Worm (Caenorhabditis elegans) whole organism, mixed stage, embryonic: ENCODE data around the gene nspa-8.
A peak's percentile ranks its signal among the peaks of the same experiment; 100 is the strongest.

Source experiments
- M03D4.4 ChIP-seq: sonication (generic microtip); optimal IDR thresholded peaks from 2 replicates; lab custom pipeline; 2017; ENCODE audit warnings: mild to moderate bottlenecking, missing genetic modification characterization, missing compliant biosample characterization
- bed-3 ChIP-seq: fragments of 200-800 bp; sonication (Bioruptor generic); optimal IDR thresholded peaks from 3 replicates; lab custom pipeline; 2018; ENCODE audit warnings: mild to moderate bottlenecking, missing genetic modification characterization, moderate library complexity, missing compliant biosample characterization
- blmp-1 ChIP-seq: fragments of 150-350 bp; optimal IDR thresholded peaks from 2 replicates; lab custom pipeline; 2014; ENCODE audit warnings: missing biosample characterization, missing genetic modification characterization
- ceh-39 ChIP-seq: fragments of 150-350 bp; optimal IDR thresholded peaks from 2 replicates; lab custom pipeline; 2014; ENCODE audit warnings: missing biosample characterization, missing genetic modification characterization
- ceh-83 ChIP-seq: fragments of 200-800 bp; sonication (Bioruptor generic); optimal IDR thresholded peaks from 2 replicates; lab custom pipeline; 2018; ENCODE audit warnings: mild to moderate bottlenecking, missing genetic modification characterization, missing compliant biosample characterization
- ces-1 ChIP-seq: fragments of 150-350 bp; optimal IDR thresholded peaks from 2 replicates; lab custom pipeline; 2014; ENCODE audit warnings: missing biosample characterization, missing genetic modification reagents, missing genetic modification characterization
- cnd-1 ChIP-seq: fragments of 200-800 bp; sonication (Bioruptor generic); optimal IDR thresholded peaks from 2 replicates; lab custom pipeline; 2018; ENCODE audit warnings: mild to moderate bottlenecking, missing genetic modification characterization, missing compliant biosample characterization
- drap-1 ChIP-seq: fragments of 200-800 bp; sonication (Bioruptor generic); optimal IDR thresholded peaks from 3 replicates; lab custom pipeline; 2018; ENCODE audit warnings: mild to moderate bottlenecking, missing genetic modification characterization, missing compliant biosample characterization
- elt-1 ChIP-seq: sonication (generic microtip); optimal IDR thresholded peaks from 2 replicates; lab custom pipeline; 2017; ENCODE audit warnings: missing genetic modification characterization, mild to moderate bottlenecking, missing compliant biosample characterization, antibody characterized with exemption, moderate library complexity, borderline replicate concordance; ENCODE audit not compliant: insufficient read depth
- elt-3 ChIP-seq: fragments of 150-350 bp; optimal IDR thresholded peaks from 2 replicates; lab custom pipeline; 2014; ENCODE audit warnings: missing biosample characterization, missing genetic modification characterization
- flh-1 ChIP-seq: fragments of 200-800 bp; sonication (Bioruptor generic); optimal IDR thresholded peaks from 2 replicates; lab custom pipeline; 2018; ENCODE audit warnings: mild to moderate bottlenecking, missing genetic modification characterization, moderate library complexity, missing compliant biosample characterization
- ham-2 ChIP-seq: fragments of 200-800 bp; sonication (Bioruptor generic); optimal IDR thresholded peaks from 2 replicates; lab custom pipeline; 2018; ENCODE audit warnings: mild to moderate bottlenecking, missing genetic modification characterization, missing compliant biosample characterization
- hlh-1 ChIP-seq: fragments of 150-350 bp; optimal IDR thresholded peaks from 2 replicates; lab custom pipeline; 2014; ENCODE audit warnings: missing biosample characterization, missing genetic modification reagents, missing genetic modification characterization
- lin-32 ChIP-seq: fragments of 200-800 bp; sonication (Bioruptor generic); optimal IDR thresholded peaks from 2 replicates; lab custom pipeline; 2018; ENCODE audit warnings: mild to moderate bottlenecking, missing genetic modification characterization, missing compliant biosample characterization
- lsy-2 ChIP-seq: fragments of 150-350 bp; optimal IDR thresholded peaks from 2 replicates; lab custom pipeline; 2014; ENCODE audit warnings: missing biosample characterization, missing genetic modification characterization
- mab-5 ChIP-seq: fragments of 150-350 bp; optimal IDR thresholded peaks from 2 replicates; lab custom pipeline; 2014; ENCODE audit warnings: missing biosample characterization, missing genetic modification characterization
- mep-1 ChIP-seq: fragments of 150-350 bp; optimal IDR thresholded peaks from 2 replicates; lab custom pipeline; 2017; ENCODE audit warnings: missing biosample characterization, missing genetic modification reagents, missing genetic modification characterization, inconsistent platforms
- mls-2 ChIP-seq: sonication (generic microtip); optimal IDR thresholded peaks from 2 replicates; lab custom pipeline; 2016; ENCODE audit warnings: mild to moderate bottlenecking, missing genetic modification characterization, moderate library complexity, missing compliant biosample characterization
- nhr-2 ChIP-seq: fragments of 150-350 bp; optimal IDR thresholded peaks from 2 replicates; lab custom pipeline; 2014; ENCODE audit warnings: missing biosample characterization, missing genetic modification characterization
- nhr-237 ChIP-seq: fragments of 150-350 bp; optimal IDR thresholded peaks from 2 replicates; lab custom pipeline; 2014; ENCODE audit warnings: missing biosample characterization, missing genetic modification characterization
- nhr-28 ChIP-seq: fragments of 150-350 bp; optimal IDR thresholded peaks from 2 replicates; lab custom pipeline; 2014; ENCODE audit warnings: missing biosample characterization, missing genetic modification characterization
- nhr-76 ChIP-seq: sonication (generic microtip); optimal IDR thresholded peaks from 2 replicates; lab custom pipeline; 2017; ENCODE audit warnings: missing biosample characterization, missing genetic modification characterization
- pha-4 ChIP-seq: fragments of 150-350 bp; optimal IDR thresholded peaks from 2 replicates; lab custom pipeline; 2018; ENCODE audit warnings: missing biosample characterization, missing genetic modification reagents, missing genetic modification characterization
- sptf-1 ChIP-seq: sonication (generic microtip); optimal IDR thresholded peaks from 2 replicates; lab custom pipeline; 2017; ENCODE audit warnings: mild to moderate bottlenecking, missing genetic modification characterization, moderate library complexity, missing compliant biosample characterization
- unc-120 ChIP-seq: sonication (generic microtip); optimal IDR thresholded peaks from 2 replicates; lab custom pipeline; 2017; ENCODE audit warnings: missing genetic modification characterization, missing compliant biosample characterization; ENCODE audit not compliant: poor library complexity, severe bottlenecking
- unc-39 ChIP-seq: fragments of 150-350 bp; optimal IDR thresholded peaks from 2 replicates; lab custom pipeline; 2014; ENCODE audit warnings: missing biosample characterization, missing genetic modification characterization
- unc-62 ChIP-seq: fragments of 150-350 bp; optimal IDR thresholded peaks from 2 replicates; lab custom pipeline; 2014; ENCODE audit warnings: missing biosample characterization, missing genetic modification reagents, missing genetic modification characterization
- ztf-11 ChIP-seq: fragments of 150-350 bp; optimal IDR thresholded peaks from 2 replicates; lab custom pipeline; 2014; ENCODE audit warnings: missing biosample characterization, missing genetic modification characterization

nspa-8 gene

ce11 chrV:14833219-14833618 lies 6.4 kb upstream of the nspa-8 start:
- TF ChIP-seq cnd-1 (tag; lab: Kevin White, UChicago) (peak; percentile 62), hlh-1 (tag; lab: Kevin White, UChicago) (no peak), lin-32 (GFP tag; lab: Kevin White, UChicago) (peak; percentile 52), nhr-76 (tag; lab: Kevin White, UChicago) (no peak), flh-1 (GFP tag; lab: Kevin White, UChicago) (no peak), unc-120 (tag; lab: Kevin White, UChicago) (peak; percentile 6), ces-1 (GFP tag; lab: Kevin White, UChicago) (peak; percentile 60), drap-1 (peak; percentile 40), sptf-1 (peak; percentile 8), mep-1 (tag; lab: Kevin White, UChicago) (peak; percentile 23), ztf-11 (peak; percentile 17), mls-2 (peak; percentile 1)

ce11 chrV:14832789-14833187 lies 5.9 kb upstream of the nspa-8 start:
- no peak for TF ChIP-seq blmp-1 (tag; lab: Kevin White, UChicago)
- TF ChIP-seq nhr-28 (tag; lab: Kevin White, UChicago) = no peak
- TF ChIP-seq ceh-39 = no peak
- TF ChIP-seq elt-1 = no peak
- TF ChIP-seq flh-1 (GFP tag; lab: Kevin White, UChicago) = no peak
- no peak for TF ChIP-seq ceh-83
- TF ChIP-seq nhr-237 (tag; lab: Kevin White, UChicago) = no peak

- TF ChIP-seq mls-2 (peak; percentile 48), bed-3 (GFP tag; lab: Kevin White, UChicago) (no peak), ceh-39 (no peak), ces-1 (GFP tag; lab: Kevin White, UChicago) (peak; percentile 68), ztf-11 (peak; percentile 1)
Observed at ce11 chrV:14832121-14832788, 5.4 kb upstream of the nspa-8 start.

- TF ChIP-seq nhr-28 (tag; lab: Kevin White, UChicago) (no peak), ham-2 (GFP tag; lab: Kevin White, UChicago) (no peak), pha-4 (tag; lab: Kevin White, UChicago) (no peak), elt-3 (peak; percentile 38), blmp-1 (tag; lab: Kevin White, UChicago) (no peak), unc-120 (tag; lab: Kevin White, UChicago) (peak; percentile 38), lsy-2 (no peak), elt-1 (peak; percentile 58), unc-62 (GFP tag; lab: Kevin White, UChicago) (peak; percentile 18)
Observed at ce11 chrV:14831460-14832120, 4.7 kb upstream of the nspa-8 start.

ce11 chrV:14830267-14831175 lies 3.7 kb upstream of the nspa-8 start:
- TF ChIP-seq pha-4 (tag; lab: Kevin White, UChicago) = peak; percentile 30
- TF ChIP-seq ztf-11 = no peak
- TF ChIP-seq bed-3 (GFP tag; lab: Kevin White, UChicago) = no peak
- TF ChIP-seq unc-39 (tag; lab: Kevin White, UChicago) = no peak
- TF ChIP-seq nhr-2 (tag; lab: Kevin White, UChicago) = peak; percentile 80
- peak; percentile 66 for TF ChIP-seq hlh-1 (tag; lab: Kevin White, UChicago)
- peak; percentile 68 for TF ChIP-seq drap-1
- no peak for TF ChIP-seq mab-5 (tag; lab: Kevin White, UChicago)
- no peak for TF ChIP-seq ceh-83
- peak; percentile 5 for TF ChIP-seq M03D4.4 (tag; lab: Kevin White, UChicago)
- peak; percentile 63 for TF ChIP-seq unc-120 (tag; lab: Kevin White, UChicago)
